Worm (Caenorhabditis elegans) whole organism, L1 larva: Measurements from ENCODE around the gene rgs-10.

Experiments used
- aly-2 ChIP-seq: fragments of 150-350 bp; optimal IDR thresholded peaks from 2 replicates; lab custom pipeline; 2014; ENCODE audit warnings: missing biosample characterization, missing genetic modification characterization
- ama-1 ChIP-seq: fragments of 150-350 bp; optimal IDR thresholded peaks from 2 replicates; lab custom pipeline; 2014
- ceh-90 ChIP-seq: sonication (generic microtip); optimal IDR thresholded peaks from 2 replicates; lab custom pipeline; 2016; ENCODE audit warnings: missing genetic modification characterization, missing compliant biosample characterization
- ces-1 ChIP-seq: fragments of 150-350 bp; optimal IDR thresholded peaks from 2 replicates; lab custom pipeline; 2014; ENCODE audit warnings: missing biosample characterization, missing genetic modification reagents, missing genetic modification characterization
- dpl-1 ChIP-seq, 3 experiments: fragments of 150-350 bp in 2 of 3; sonication (generic microtip) in 1 of 3; optimal IDR thresholded peaks; 2 replicates each; lab custom pipeline; 2014 to 2017; ENCODE audit warnings: missing biosample characterization in 3 of 3, missing genetic modification characterization in 3 of 3, missing genetic modification reagents in 3 of 3
- lin-39 ChIP-seq: fragments of 150-350 bp; optimal IDR thresholded peaks from 2 replicates; lab custom pipeline; 2014; ENCODE audit warnings: missing biosample characterization, missing genetic modification reagents, missing genetic modification characterization
- nhr-11 ChIP-seq: fragments of 150-350 bp; optimal IDR thresholded peaks from 2 replicates; lab custom pipeline; 2014; ENCODE audit warnings: missing biosample characterization, missing genetic modification characterization
- nhr-28 ChIP-seq: fragments of 150-350 bp; optimal IDR thresholded peaks from 2 replicates; lab custom pipeline; 2014; ENCODE audit warnings: missing biosample characterization, missing genetic modification characterization
- skn-1 ChIP-seq: fragments of 150-350 bp; optimal IDR thresholded peaks from 2 replicates; lab custom pipeline; 2014; ENCODE audit warnings: missing biosample characterization, missing genetic modification characterization
- sptf-1 ChIP-seq: fragments of 150-350 bp; optimal IDR thresholded peaks from 2 replicates; lab custom pipeline; 2014; ENCODE audit warnings: missing biosample characterization, missing genetic modification characterization
- unc-98 ChIP-seq: fragments of 200-800 bp; sonication (Bioruptor generic); IDR thresholded peaks from 2 replicates; pipeline ENCODE4 v1.3.6; 2022; ENCODE audit warnings: missing genetic modification characterization, missing compliant biosample characterization
- zag-1 ChIP-seq: fragments of 150-350 bp; optimal IDR thresholded peaks from 2 replicates; lab custom pipeline; 2014; ENCODE audit warnings: missing biosample characterization, missing genetic modification characterization

ce11 chrX:14978756-14979155 lies 16.2 kb downstream of the rgs-10 start:
- TF ChIP-seq zag-1, result no peak
- TF ChIP-seq nhr-11 (tag; lab: Kevin White, UChicago), result no peak
- no peak for TF ChIP-seq aly-2 (tag; lab: Kevin White, UChicago)
- no peak for TF ChIP-seq ceh-90 (tag; lab: Kevin White, UChicago)
- TF ChIP-seq nhr-28, result no peak
- TF ChIP-seq skn-1, result no peak
- no peak for TF ChIP-seq dpl-1 (GFP tag; optimal IDR thresholded peaks at IDR 0.05; lab: Kevin White, UChicago)
- no peak for TF ChIP-seq ces-1 (GFP tag; lab: Kevin White, UChicago)
- TF ChIP-seq unc-98 (GFP tag; lab: Robert Waterston, UW), result no peak
- TF ChIP-seq ama-1 (lab: Kevin White, UChicago), result peak; percentile 68
- no peak for TF ChIP-seq lin-39 (tag; lab: Kevin White, UChicago)
- no peak for TF ChIP-seq sptf-1 (tag; lab: Kevin White, UChicago)
